Fruit fly (Drosophila melanogaster) whole organism, embryonic: Measurements from ENCODE around the gene CG15403.

Experiments used
- Ada2b ChIP-seq: fragments of 200-800 bp; sonication (Bioruptor generic); IDR thresholded peaks from 2 replicates; pipeline ENCODE4 v1.3.6; 2022; ENCODE audit warnings: missing biosample characterization, missing genetic modification characterization
- CG10543 ChIP-seq: fragments of 200-800 bp; sonication (Bioruptor generic); optimal IDR thresholded peaks from 3 replicates; lab custom pipeline; 2017; ENCODE audit warnings: missing biosample characterization, mild to moderate bottlenecking, missing genetic modification characterization, moderate library complexity
- CG10979 ChIP-seq: fragments of 200-800 bp; sonication (Bioruptor generic); optimal IDR thresholded peaks from 2 replicates; lab custom pipeline; 2018; ENCODE audit warnings: missing biosample characterization, mild to moderate bottlenecking, missing genetic modification characterization, moderate library complexity
- CG12299 ChIP-seq: fragments of 200-800 bp; sonication (Bioruptor generic); optimal IDR thresholded peaks from 2 replicates; lab custom pipeline; 2018; ENCODE audit warnings: missing biosample characterization, mild to moderate bottlenecking, missing genetic modification characterization
- CG12391 ChIP-seq: fragments of 200-800 bp; sonication (Bioruptor generic); optimal IDR thresholded peaks from 3 replicates; lab custom pipeline; 2018; ENCODE audit warnings: missing biosample characterization, mild to moderate bottlenecking, missing genetic modification characterization, moderate library complexity
- CG12942 ChIP-seq: fragments of 200-800 bp; sonication (Bioruptor generic); optimal IDR thresholded peaks from 3 replicates; lab custom pipeline; 2016; ENCODE audit warnings: missing biosample characterization, missing genetic modification characterization
- CG13894 ChIP-seq: fragments of 200-800 bp; sonication (Bioruptor generic); optimal IDR thresholded peaks from 3 replicates; lab custom pipeline; 2018; ENCODE audit warnings: missing biosample characterization, mild to moderate bottlenecking, missing genetic modification characterization, moderate library complexity
- CG14667 ChIP-seq: fragments of 200-800 bp; sonication (Bioruptor generic); IDR thresholded peaks from 2 replicates; pipeline ENCODE4 v1.3.6; 2022; ENCODE audit warnings: missing biosample characterization, missing genetic modification characterization
- CG15479 ChIP-seq: fragments of 200-800 bp; sonication (Bioruptor generic); optimal IDR thresholded peaks from 3 replicates; lab custom pipeline; 2019; ENCODE audit warnings: missing biosample characterization, mild to moderate bottlenecking, missing genetic modification characterization, moderate library complexity
- CG15696 ChIP-seq: fragments of 200-800 bp; sonication (Bioruptor generic); optimal IDR thresholded peaks from 2 replicates; lab custom pipeline; 2019; ENCODE audit warnings: missing biosample characterization, mild to moderate bottlenecking, missing genetic modification characterization, moderate library complexity
- CG17361 ChIP-seq: fragments of 200-800 bp; sonication (Bioruptor generic); IDR thresholded peaks from 3 replicates; pipeline ENCODE4 v1.3.6; 2022; ENCODE audit warnings: missing biosample characterization, missing genetic modification characterization
- CG17802 ChIP-seq: fragments of 200-800 bp; sonication (Bioruptor generic); optimal IDR thresholded peaks from 2 replicates; lab custom pipeline; 2018; ENCODE audit warnings: missing biosample characterization, mild to moderate bottlenecking, missing genetic modification characterization, moderate library complexity
- CG18599 ChIP-seq: fragments of 200-800 bp; sonication (Bioruptor generic); optimal IDR thresholded peaks from 3 replicates; lab custom pipeline; 2017; ENCODE audit warnings: missing biosample characterization, missing genetic modification characterization, mild to moderate bottlenecking, moderate library complexity, missing genetic modification reagents
- CG2202 ChIP-seq: fragments of 200-800 bp; sonication (Bioruptor generic); optimal IDR thresholded peaks from 2 replicates; lab custom pipeline; 2018; ENCODE audit warnings: missing biosample characterization, mild to moderate bottlenecking, missing genetic modification characterization
- CG2712 ChIP-seq: fragments of 200-800 bp; optimal IDR thresholded peaks from 3 replicates; lab custom pipeline; 2019; ENCODE audit warnings: missing biosample characterization, mild to moderate bottlenecking, missing genetic modification characterization, moderate library complexity
- CG31441 ChIP-seq: fragments of 200-800 bp; sonication (Bioruptor generic); IDR thresholded peaks from 2 replicates; pipeline ENCODE4 v1.3.6; 2022; ENCODE audit warnings: missing biosample characterization, missing genetic modification characterization
- CG42726 ChIP-seq: fragments of 200-800 bp; sonication (Bioruptor generic); IDR thresholded peaks from 2 replicates; pipeline ENCODE4 v1.3.6; 2022; ENCODE audit warnings: missing biosample characterization, missing genetic modification characterization; ENCODE audit not compliant: partially characterized antibody
- CG4360 ChIP-seq: fragments of 200-800 bp; sonication (Bioruptor generic); IDR thresholded peaks from 2 replicates; pipeline ENCODE4 v1.3.6; 2022; ENCODE audit warnings: missing biosample characterization, missing genetic modification characterization
- CG5245 ChIP-seq: fragments of 200-800 bp; sonication (Bioruptor generic); optimal IDR thresholded peaks from 3 replicates; lab custom pipeline; 2016; ENCODE audit warnings: missing biosample characterization, missing genetic modification characterization
- CG7928 ChIP-seq: fragments of 200-800 bp; sonication (Bioruptor generic); optimal IDR thresholded peaks from 2 replicates; lab custom pipeline; 2017; ENCODE audit warnings: missing biosample characterization, mild to moderate bottlenecking, missing genetic modification characterization
- CG8281 ChIP-seq: fragments of 200-800 bp; sonication (Bioruptor generic); optimal IDR thresholded peaks from 2 replicates; lab custom pipeline; 2018; ENCODE audit warnings: missing biosample characterization, mild to moderate bottlenecking, missing genetic modification characterization, moderate library complexity
- CG8765 ChIP-seq: fragments of 200-800 bp; sonication (Bioruptor generic); IDR thresholded peaks from 2 replicates; pipeline ENCODE4 v1.3.6; 2022; ENCODE audit warnings: missing biosample characterization, missing genetic modification characterization
- CG8924 ChIP-seq: fragments of 200-800 bp; optimal IDR thresholded peaks from 3 replicates; lab custom pipeline; 2019; ENCODE audit warnings: missing biosample characterization, mild to moderate bottlenecking, missing genetic modification characterization, moderate library complexity
- CG9932 ChIP-seq: fragments of 200-800 bp; sonication (Bioruptor generic); IDR thresholded peaks from 2 replicates; pipeline ENCODE4 v1.3.6; 2022; ENCODE audit warnings: missing biosample characterization, missing genetic modification characterization
- CoRest ChIP-seq: fragments of 200-800 bp; sonication (Bioruptor generic); optimal IDR thresholded peaks from 3 replicates; lab custom pipeline; 2018; ENCODE audit warnings: missing biosample characterization, mild to moderate bottlenecking, missing genetic modification characterization, moderate library complexity
- Drgx ChIP-seq: fragments of 200-800 bp; sonication (Bioruptor generic); IDR thresholded peaks from 2 replicates; pipeline ENCODE4 v1.3.6; 2022; ENCODE audit warnings: missing biosample characterization, missing genetic modification characterization
- HLHmδ ChIP-seq: fragments of 200-800 bp; sonication (Bioruptor generic); optimal IDR thresholded peaks from 2 replicates; lab custom pipeline; 2018; ENCODE audit warnings: missing biosample characterization, mild to moderate bottlenecking, missing genetic modification characterization, moderate library complexity
- Max ChIP-seq: fragments of 200-800 bp; sonication (Bioruptor generic); optimal IDR thresholded peaks from 2 replicates; lab custom pipeline; 2016; ENCODE audit warnings: missing biosample characterization, mild to moderate bottlenecking, missing genetic modification characterization
- Myb ChIP-seq: fragments of 200-800 bp; sonication (Bioruptor generic); optimal IDR thresholded peaks from 2 replicates; lab custom pipeline; 2016; ENCODE audit warnings: missing biosample characterization, missing genetic modification characterization
- NK7.1 ChIP-seq: fragments of 200-800 bp; sonication (Bioruptor generic); optimal IDR thresholded peaks from 3 replicates; lab custom pipeline; 2016; ENCODE audit warnings: missing biosample characterization, missing genetic modification characterization
- Pdp1 ChIP-seq, 2 experiments: fragments of 200-800 bp; sonication (Bioruptor generic); optimal IDR thresholded peaks; 3 replicates each; lab custom pipeline; 2016; ENCODE audit warnings: missing biosample characterization in 2 of 2, missing genetic modification characterization in 2 of 2, mild to moderate bottlenecking in 1 of 2, moderate library complexity in 1 of 2
- Ptx1 ChIP-seq: fragments of 200-800 bp; sonication (Bioruptor generic); IDR thresholded peaks from 2 replicates; pipeline ENCODE4 v1.3.6; 2022; ENCODE audit warnings: missing biosample characterization, missing genetic modification characterization
- Scr ChIP-seq: fragments of 200-800 bp; sonication (Bioruptor generic); IDR thresholded peaks from 2 replicates; pipeline ENCODE4 v1.3.6; 2022; ENCODE audit warnings: missing biosample characterization, missing genetic modification characterization; ENCODE audit not compliant: partially characterized antibody
- Side ChIP-seq: fragments of 200-800 bp; sonication (Bioruptor generic); optimal IDR thresholded peaks from 2 replicates; lab custom pipeline; 2016; ENCODE audit warnings: missing biosample characterization, missing genetic modification characterization
- Spps ChIP-seq: fragments of 200-800 bp; sonication (Bioruptor generic); optimal IDR thresholded peaks from 2 replicates; lab custom pipeline; 2018; ENCODE audit warnings: missing biosample characterization, mild to moderate bottlenecking, missing genetic modification characterization
- Ssrp ChIP-seq: fragments of 200-800 bp; sonication (Bioruptor generic); optimal IDR thresholded peaks from 2 replicates; lab custom pipeline; 2018; ENCODE audit warnings: missing biosample characterization, mild to moderate bottlenecking, missing genetic modification characterization, moderate library complexity
- bsh ChIP-seq, 2 experiments: fragments of 200-800 bp; sonication (Bioruptor generic); optimal IDR thresholded peaks; 2 replicates each; lab custom pipeline; 2017 to 2018; ENCODE audit warnings: mild to moderate bottlenecking in 2 of 2, missing biosample characterization in 2 of 2, missing genetic modification characterization in 2 of 2, moderate library complexity in 1 of 2
- cg ChIP-seq: fragments of 200-800 bp; sonication (Bioruptor generic); optimal IDR thresholded peaks from 3 replicates; lab custom pipeline; 2019; ENCODE audit warnings: missing biosample characterization, mild to moderate bottlenecking, missing genetic modification characterization, moderate library complexity
- crc ChIP-seq: fragments of 200-800 bp; sonication (Bioruptor generic); optimal IDR thresholded peaks from 2 replicates; lab custom pipeline; 2016; ENCODE audit warnings: missing biosample characterization, missing genetic modification characterization
- klu ChIP-seq: fragments of 200-800 bp; sonication (Bioruptor generic); IDR thresholded peaks from 2 replicates; pipeline ENCODE4 v1.3.6; 2022; ENCODE audit warnings: missing biosample characterization, missing genetic modification characterization
- kni ChIP-seq: fragments of 200-800 bp; sonication (Bioruptor generic); optimal IDR thresholded peaks from 3 replicates; lab custom pipeline; 2017; ENCODE audit warnings: mild to moderate bottlenecking, missing biosample characterization, missing genetic modification reagents, missing genetic modification characterization
- knrl ChIP-seq: fragments of 200-800 bp; sonication (Bioruptor generic); IDR thresholded peaks from 3 replicates; pipeline ENCODE4 v1.3.6; 2022; ENCODE audit warnings: missing biosample characterization, missing genetic modification characterization; ENCODE audit not compliant: partially characterized antibody
- lab ChIP-seq: fragments of 200-800 bp; sonication (Bioruptor generic); optimal IDR thresholded peaks from 3 replicates; lab custom pipeline; 2017; ENCODE audit warnings: missing biosample characterization, missing genetic modification characterization, mild to moderate bottlenecking, moderate library complexity, missing genetic modification reagents
- lilli ChIP-seq: fragments of 200-800 bp; sonication (Bioruptor generic); optimal IDR thresholded peaks from 3 replicates; lab custom pipeline; 2016; ENCODE audit warnings: missing biosample characterization, missing genetic modification characterization
- oc ChIP-seq: fragments of 200-800 bp; sonication (Bioruptor generic); optimal IDR thresholded peaks from 2 replicates; lab custom pipeline; 2018; ENCODE audit warnings: missing biosample characterization, mild to moderate bottlenecking, missing genetic modification characterization, moderate library complexity
- org-1 ChIP-seq: fragments of 200-800 bp; sonication (Bioruptor generic); optimal IDR thresholded peaks from 2 replicates; lab custom pipeline; 2017; ENCODE audit warnings: missing biosample characterization, missing genetic modification characterization
- pfk ChIP-seq: fragments of 200-800 bp; sonication (Bioruptor generic); optimal IDR thresholded peaks from 2 replicates; lab custom pipeline; 2018; ENCODE audit warnings: missing biosample characterization, mild to moderate bottlenecking, missing genetic modification characterization, moderate library complexity
- salm ChIP-seq: fragments of 200-800 bp; sonication (Bioruptor generic); optimal IDR thresholded peaks from 2 replicates; lab custom pipeline; 2018; ENCODE audit warnings: missing biosample characterization, mild to moderate bottlenecking, missing genetic modification characterization
- trh ChIP-seq: fragments of 200-800 bp; sonication (Bioruptor generic); optimal IDR thresholded peaks from 2 replicates; lab custom pipeline; 2016; ENCODE audit warnings: missing biosample characterization, missing genetic modification characterization
- zfh1 ChIP-seq: fragments of 200-800 bp; sonication (Bioruptor generic); IDR thresholded peaks from 3 replicates; pipeline ENCODE4 v1.3.6; 2022; ENCODE audit warnings: missing biosample characterization, missing genetic modification characterization

The CG15403 gene

DNA sequence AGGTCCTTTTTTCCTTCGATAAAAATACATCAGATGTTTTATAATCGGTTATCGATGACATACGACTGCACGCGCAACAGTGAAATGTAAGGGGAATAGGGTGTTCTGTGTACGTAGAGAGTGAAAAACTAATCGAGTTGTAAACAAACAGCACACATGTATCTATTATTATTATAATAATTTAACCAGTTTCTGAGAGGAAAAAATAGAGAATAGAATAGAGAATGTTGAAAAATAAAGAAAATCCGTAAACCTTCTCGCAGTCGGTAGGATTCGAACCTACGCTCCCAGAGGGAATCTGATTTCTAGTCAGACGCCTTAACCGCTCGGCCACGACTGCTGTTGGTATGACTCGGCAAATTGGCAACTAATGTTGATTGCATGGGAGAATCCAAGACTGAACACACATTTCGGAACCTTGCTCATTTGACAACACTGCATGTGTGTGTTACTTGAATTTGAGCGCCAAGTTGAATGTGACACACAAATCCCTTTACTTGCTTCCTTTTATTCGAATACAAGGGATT lies 44.4 kb downstream of the CG15403 start (continued):
- TF ChIP-seq CG13894 (tag; lab: Kevin White, UChicago) (peak; percentile 6), Myb (GFP tag; lab: Kevin White, UChicago) (no peak), CG12391 (tag; lab: Kevin White, UChicago) (peak; percentile 20), zfh1 (GFP tag; lab: Robert Waterston, UW) (0 out of 3 replicates have a peak, but pooled peaks have one; percentile 32), CG5245 (no peak), Ada2b (GFP tag; lab: Robert Waterston, UW) (no peak), CG15696 (tag; lab: Kevin White, UChicago) (peak; percentile 22), CoRest (peak; percentile 0), salm (peak; percentile 10), Ptx1 (GFP tag; lab: Robert Waterston, UW) (no peak), CG7928 (no peak), CG10979 (tag; lab: Kevin White, UChicago) (no peak), CG17361 (GFP tag; lab: Robert Waterston, UW) (no peak; the same call in 2 of the 3 replicates), Spps (no peak), CG15479 (GFP tag; lab: Kevin White, UChicago) (peak; percentile 84), lab (peak; percentile 64), CG10543 (GFP tag; lab: Kevin White, UChicago) (no peak), CG12299 (no peak), lilli (GFP tag; lab: Kevin White, UChicago) (peak; percentile 33), pfk (no peak), klu (GFP tag; lab: Robert Waterston, UW) (no peak), cg (no peak), CG8281 (tag; lab: Kevin White, UChicago) (no peak), CG8765 (GFP tag; lab: Robert Waterston, UW) (no peak), trh (no peak), bsh (GFP tag; optimal IDR thresholded peaks at IDR 0.05; lab: Kevin White, UChicago) (no peak), CG12942 (GFP tag; lab: Kevin White, UChicago) (no peak), Side (GFP tag; lab: Kevin White, UChicago) (no peak), Ssrp (tag; lab: Kevin White, UChicago) (no peak), CG2202 (tag; lab: Kevin White, UChicago) (no peak), CG18599 (no peak), oc (tag; lab: Kevin White, UChicago) (no peak), CG4360 (GFP tag; lab: Robert Waterston, UW) (no peak), CG42726 (GFP tag; lab: Robert Waterston, UW) (peak; percentile 87), Max (GFP tag; lab: Kevin White, UChicago) (no peak), crc (no peak), CG2712 (tag; lab: Kevin White, UChicago) (peak; percentile 51), CG17802 (no peak), CG14667 (no peak), CG8924 (peak; percentile 41), knrl (peak; percentile 66), org-1 (no peak), Scr (GFP tag; lab: Robert Waterston, UW) (peak; percentile 77), CG9932 (no peak), CG31441 (GFP tag; lab: Robert Waterston, UW) (peak; percentile 44; the same call in 1 of the 2 replicates), Drgx (GFP tag; lab: Robert Waterston, UW) (no peak; the same call in 1 of the 2 replicates), HLHmδ (GFP tag; lab: Kevin White, UChicago) (peak; percentile 3), Pdp1 (GFP tag; optimal IDR thresholded peaks at IDR 0.05; lab: Kevin White, UChicago) (no peak), NK7.1 (GFP tag; lab: Kevin White, UChicago) (no peak), kni (no peak)
